Worm (Caenorhabditis elegans) whole organism, mixed stage, embryonic: Measurements from ENCODE around the gene moa-2.

ENCODE experiments used
- ces-1 ChIP-seq: fragments of 150-350 bp; optimal IDR thresholded peaks from 2 replicates; lab custom pipeline; 2014; ENCODE audit warnings: missing biosample characterization, missing genetic modification reagents, missing genetic modification characterization
- lin-13 ChIP-seq: fragments of 150-350 bp; optimal IDR thresholded peaks from 2 replicates; lab custom pipeline; 2014; ENCODE audit warnings: missing biosample characterization, missing genetic modification characterization
- unc-62 ChIP-seq: fragments of 150-350 bp; optimal IDR thresholded peaks from 2 replicates; lab custom pipeline; 2014; ENCODE audit warnings: missing biosample characterization, missing genetic modification reagents, missing genetic modification characterization

ce11 chrII:7707383-7707782 lies 8.6 kb upstream of the moa-2 start, which contains the start of gene luc-7L:
- TF ChIP-seq unc-62 (GFP tag; lab: Kevin White, UChicago) (no peak), lin-13 (no peak), ces-1 (GFP tag; lab: Kevin White, UChicago) (no peak)
